Worm (Caenorhabditis elegans) whole organism, L2 larva: ENCODE results near the gene mam-7.

Experiments used
- C34F6.9 ChIP-seq: fragments of 150-350 bp; optimal IDR thresholded peaks from 2 replicates; lab custom pipeline; 2014; ENCODE audit warnings: missing biosample characterization, missing genetic modification characterization
- F13H6.1 ChIP-seq: sonication (generic microtip); optimal IDR thresholded peaks from 2 replicates; lab custom pipeline; 2016; ENCODE audit warnings: missing genetic modification characterization, missing compliant biosample characterization
- R02D3.7 ChIP-seq: fragments of 150-350 bp; optimal IDR thresholded peaks from 2 replicates; lab custom pipeline; 2014; ENCODE audit warnings: missing biosample characterization, missing genetic modification characterization
- ZK546.5 ChIP-seq: sonication (generic microtip); optimal IDR thresholded peaks from 2 replicates; lab custom pipeline; 2017; ENCODE audit warnings: missing biosample characterization, missing genetic modification characterization
- alr-1 ChIP-seq: fragments of 150-350 bp; optimal IDR thresholded peaks from 2 replicates; lab custom pipeline; 2014; ENCODE audit warnings: missing biosample characterization, missing genetic modification characterization
- aly-2 ChIP-seq: fragments of 150-350 bp; optimal IDR thresholded peaks from 2 replicates; lab custom pipeline; 2014; ENCODE audit warnings: missing biosample characterization, missing genetic modification characterization
- blmp-1 ChIP-seq: sonication (generic microtip); optimal IDR thresholded peaks from 2 replicates; lab custom pipeline; 2017; ENCODE audit warnings: missing genetic modification characterization, mild to moderate bottlenecking, missing compliant biosample characterization, antibody characterized with exemption, moderate library complexity; ENCODE audit not compliant: insufficient read depth
- ceh-16 ChIP-seq: fragments of 150-350 bp; optimal IDR thresholded peaks from 2 replicates; lab custom pipeline; 2014; ENCODE audit warnings: missing biosample characterization, missing genetic modification characterization
- ceh-82 ChIP-seq: fragments of 150-350 bp; optimal IDR thresholded peaks from 2 replicates; lab custom pipeline; 2014; ENCODE audit warnings: missing biosample characterization, missing genetic modification characterization
- crh-2 ChIP-seq: sonication (generic microtip); optimal IDR thresholded peaks from 2 replicates; lab custom pipeline; 2017; ENCODE audit warnings: missing biosample characterization, missing genetic modification characterization
- egl-27 ChIP-seq: sonication (generic microtip); optimal IDR thresholded peaks from 3 replicates; lab custom pipeline; 2017; ENCODE audit warnings: missing biosample characterization, missing genetic modification reagents, missing genetic modification characterization
- elt-1 ChIP-seq: fragments of 150-350 bp; optimal IDR thresholded peaks from 2 replicates; lab custom pipeline; 2014; ENCODE audit warnings: missing biosample characterization, missing genetic modification characterization
- elt-3 ChIP-seq: sonication (generic microtip); optimal IDR thresholded peaks from 2 replicates; lab custom pipeline; 2017; ENCODE audit warnings: missing biosample characterization, missing genetic modification characterization
- fos-1 ChIP-seq: fragments of 150-350 bp; optimal IDR thresholded peaks from 2 replicates; lab custom pipeline; 2014; ENCODE audit warnings: missing biosample characterization, missing genetic modification characterization
- lin-11 ChIP-seq: fragments of 150-350 bp; sonication (generic microtip); optimal IDR thresholded peaks from 2 replicates; lab custom pipeline; 2014; ENCODE audit warnings: missing biosample characterization, missing genetic modification characterization, inconsistent platforms, mixed read lengths
- mbf-1 ChIP-seq: sonication (generic microtip); optimal IDR thresholded peaks from 2 replicates; lab custom pipeline; 2017; ENCODE audit warnings: missing biosample characterization, missing genetic modification characterization
- mdl-1 ChIP-seq, 2 experiments: fragments of 150-350 bp in 1 of 2; sonication (generic microtip) in 1 of 2; optimal IDR thresholded peaks; 2 replicates each; lab custom pipeline; 2017; ENCODE audit warnings: missing biosample characterization in 2 of 2, missing genetic modification characterization in 2 of 2
- nhr-10 ChIP-seq: sonication (generic microtip); optimal IDR thresholded peaks from 2 replicates; lab custom pipeline; 2017; ENCODE audit warnings: missing biosample characterization, missing genetic modification characterization
- nhr-12 ChIP-seq: fragments of 150-350 bp; optimal IDR thresholded peaks from 2 replicates; lab custom pipeline; 2014; ENCODE audit warnings: missing biosample characterization, missing genetic modification characterization
- nhr-129 ChIP-seq: fragments of 150-350 bp; optimal IDR thresholded peaks from 2 replicates; lab custom pipeline; 2014; ENCODE audit warnings: missing biosample characterization, missing genetic modification characterization
- nhr-23 ChIP-seq: fragments of 150-350 bp; optimal IDR thresholded peaks from 2 replicates; lab custom pipeline; 2014; ENCODE audit warnings: missing biosample characterization, missing genetic modification reagents, missing genetic modification characterization
- nhr-237 ChIP-seq: fragments of 150-350 bp; optimal IDR thresholded peaks from 2 replicates; lab custom pipeline; 2014; ENCODE audit warnings: missing biosample characterization, missing genetic modification characterization
- nhr-25 ChIP-seq: fragments of 150-350 bp; sonication (generic microtip); optimal IDR thresholded peaks from 3 replicates; lab custom pipeline; 2014; ENCODE audit warnings: missing biosample characterization, missing genetic modification characterization
- nhr-77 ChIP-seq: fragments of 150-350 bp; optimal IDR thresholded peaks from 2 replicates; lab custom pipeline; 2014; ENCODE audit warnings: missing biosample characterization, missing genetic modification characterization
- peb-1 ChIP-seq: fragments of 150-350 bp; optimal IDR thresholded peaks from 2 replicates; lab custom pipeline; 2014; ENCODE audit warnings: missing biosample characterization, missing genetic modification characterization
- sem-4 ChIP-seq: fragments of 150-350 bp; optimal IDR thresholded peaks from 2 replicates; lab custom pipeline; 2014; ENCODE audit warnings: missing biosample characterization, missing genetic modification reagents, missing genetic modification characterization
- skn-1 ChIP-seq: sonication (generic microtip); optimal IDR thresholded peaks from 2 replicates; lab custom pipeline; 2017; ENCODE audit warnings: missing biosample characterization, missing genetic modification characterization
- sma-3 ChIP-seq: sonication (generic microtip); optimal IDR thresholded peaks from 2 replicates; lab custom pipeline; 2016; ENCODE audit warnings: missing genetic modification reagents, missing genetic modification characterization, missing compliant biosample characterization
- sma-9 ChIP-seq, 2 experiments: fragments of 150-350 bp in 1 of 2; sonication (generic microtip) in 1 of 2; optimal IDR thresholded peaks; 2 replicates each; lab custom pipeline; 2014 to 2016; ENCODE audit warnings: missing genetic modification characterization in 2 of 2, mild to moderate bottlenecking in 1 of 2, missing biosample characterization in 1 of 2, missing compliant biosample characterization in 1 of 2, missing genetic modification reagents in 1 of 2, moderate library complexity in 1 of 2
- snpc-4 ChIP-seq: fragments of 150-350 bp; optimal IDR thresholded peaks from 2 replicates; lab custom pipeline; 2014; ENCODE audit warnings: missing biosample characterization, missing genetic modification characterization
- unc-39 ChIP-seq: fragments of 150-350 bp; optimal IDR thresholded peaks from 2 replicates; lab custom pipeline; 2014; ENCODE audit warnings: missing biosample characterization, missing genetic modification characterization
- unc-62 ChIP-seq: fragments of 150-350 bp; optimal IDR thresholded peaks from 2 replicates; lab custom pipeline; 2014; ENCODE audit warnings: missing biosample characterization, missing genetic modification reagents, missing genetic modification characterization
- zag-1 ChIP-seq: fragments of 150-350 bp; optimal IDR thresholded peaks from 2 replicates; lab custom pipeline; 2014; ENCODE audit warnings: missing biosample characterization, missing genetic modification characterization
- ztf-11 ChIP-seq: sonication (generic microtip); optimal IDR thresholded peaks from 2 replicates; lab custom pipeline; 2017; ENCODE audit warnings: missing biosample characterization, missing genetic modification characterization

The mam-7 gene

ce11 chrIII:9874515-9874914, 18.4 kb upstream of the mam-7 start:
- TF ChIP-seq crh-2 (tag; lab: Kevin White, UChicago) = no peak
- TF ChIP-seq mbf-1 (tag; lab: Kevin White, UChicago) = no peak
- no peak for TF ChIP-seq nhr-12
- TF ChIP-seq sem-4 (tag; lab: Kevin White, UChicago) = no peak
- TF ChIP-seq nhr-77 = no peak
- TF ChIP-seq blmp-1 (tag; lab: Kevin White, UChicago) = no peak
- no peak for TF ChIP-seq egl-27 (tag; lab: Kevin White, UChicago)
- TF ChIP-seq C34F6.9 = no peak
- no peak for TF ChIP-seq nhr-237 (tag; lab: Kevin White, UChicago)
- no peak for TF ChIP-seq skn-1 (tag; lab: Kevin White, UChicago)
- no peak for TF ChIP-seq sma-3 (GFP tag; lab: Kevin White, UChicago)
- no peak for TF ChIP-seq peb-1 (tag; lab: Kevin White, UChicago)
- no peak for TF ChIP-seq unc-39
- TF ChIP-seq zag-1 (tag; lab: Kevin White, UChicago) = no peak
- no peak for TF ChIP-seq F13H6.1 (tag; lab: Kevin White, UChicago)
- no peak for TF ChIP-seq alr-1 (tag; lab: Kevin White, UChicago)
- TF ChIP-seq nhr-10 = no peak

ce11 chrIII:9876951-9877350, 16.0 kb upstream of the mam-7 start, which contains the start of gene ZK757.10:
ZK757.10 (plus strand) TSS chrIII:9877251.
- no peak for TF ChIP-seq mdl-1 (tag; optimal IDR thresholded peaks at IDR 0.05; lab: Kevin White, UChicago)
- TF ChIP-seq nhr-25 = no peak
- no peak for TF ChIP-seq ztf-11 (tag; lab: Kevin White, UChicago)
- TF ChIP-seq elt-1 (tag; lab: Kevin White, UChicago) = no peak
- no peak for TF ChIP-seq mbf-1 (tag; lab: Kevin White, UChicago)
- TF ChIP-seq blmp-1 (tag; lab: Kevin White, UChicago) = no peak
- no peak for TF ChIP-seq fos-1
- TF ChIP-seq zag-1 (tag; lab: Kevin White, UChicago) = no peak
- TF ChIP-seq elt-3 = no peak
- TF ChIP-seq nhr-23 = no peak
- no peak for TF ChIP-seq F13H6.1 (tag; lab: Kevin White, UChicago)
- no peak for TF ChIP-seq lin-11 (tag; lab: Kevin White, UChicago)
- TF ChIP-seq C34F6.9 = no peak
- no peak for TF ChIP-seq ceh-82 (tag; lab: Kevin White, UChicago)
- TF ChIP-seq egl-27 (tag; lab: Kevin White, UChicago) = no peak
- TF ChIP-seq skn-1 (tag; lab: Kevin White, UChicago) = no peak
- no peak for TF ChIP-seq ZK546.5
- TF ChIP-seq sma-9 (GFP tag; optimal IDR thresholded peaks at IDR 0.05; lab: Kevin White, UChicago) = no peak
- TF ChIP-seq sma-9 (tag; optimal IDR thresholded peaks at IDR 0.05; lab: Kevin White, UChicago) = no peak

ce11 chrIII:9878828-9879227, 14.1 kb upstream of the mam-7 start, which contains the start of gene ZK757.2:
ZK757.2 (minus strand) TSS chrIII:9878928.
- no peak for TF ChIP-seq unc-62 (GFP tag; lab: Kevin White, UChicago)
- no peak for TF ChIP-seq peb-1 (tag; lab: Kevin White, UChicago)
- TF ChIP-seq R02D3.7 (tag; lab: Kevin White, UChicago) = no peak
- no peak for TF ChIP-seq ceh-16 (tag; lab: Kevin White, UChicago)
- no peak for TF ChIP-seq fos-1

- TF ChIP-seq F13H6.1 (tag; lab: Kevin White, UChicago) (peak; percentile 45), C34F6.9 (peak; percentile 35), ceh-82 (tag; lab: Kevin White, UChicago) (no peak), nhr-129 (tag; lab: Kevin White, UChicago) (peak; percentile 52)
These were observed 7.3 kb upstream of the mam-7 start for ce11 chrIII:9885609-9886008.

DNA sequence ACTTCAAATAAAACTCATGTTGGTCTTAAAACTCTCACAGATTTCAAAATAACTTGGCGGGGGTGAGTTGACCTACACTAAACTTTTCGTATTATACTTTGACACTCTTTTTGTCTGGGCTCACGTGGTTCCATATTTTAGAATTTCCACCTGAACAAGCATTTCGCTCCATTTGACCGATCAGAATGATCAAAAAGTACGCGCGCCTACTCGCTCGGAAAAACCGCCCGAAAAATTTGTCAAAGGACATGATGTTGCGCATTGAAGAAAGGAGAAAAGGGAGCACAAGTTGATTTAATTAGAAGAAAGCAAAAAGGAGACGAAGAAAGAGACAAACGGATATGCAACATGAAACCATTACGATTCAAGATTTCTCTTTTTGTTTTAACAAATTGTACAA, 6.6 kb upstream of the mam-7 start:
- no peak for TF ChIP-seq sma-9 (GFP tag; optimal IDR thresholded peaks at IDR 0.05; lab: Kevin White, UChicago)
- no peak for TF ChIP-seq sma-9 (tag; optimal IDR thresholded peaks at IDR 0.05; lab: Kevin White, UChicago)
- no peak for TF ChIP-seq snpc-4 (tag; lab: Kevin White, UChicago)
- peak; percentile 1 for TF ChIP-seq C34F6.9
- no peak for TF ChIP-seq aly-2 (tag; lab: Kevin White, UChicago)
